Worm (Caenorhabditis elegans) whole organism, L4 larva: ENCODE data around the gene AC3.5.

ENCODE experiments used
- nhr-237 ChIP-seq: sonication (generic microtip); optimal IDR thresholded peaks from 2 replicates; lab custom pipeline; 2017; ENCODE audit warnings: missing biosample characterization, missing genetic modification characterization
- nhr-25 ChIP-seq: sonication (generic microtip); optimal IDR thresholded peaks from 2 replicates; lab custom pipeline; 2017; ENCODE audit warnings: missing genetic modification characterization, mild to moderate bottlenecking, missing compliant biosample characterization, antibody characterized with exemption, moderate library complexity, borderline replicate concordance; ENCODE audit not compliant: insufficient read depth
- nhr-28 ChIP-seq: fragments of 150-350 bp; optimal IDR thresholded peaks from 2 replicates; lab custom pipeline; 2014; ENCODE audit warnings: missing biosample characterization, missing genetic modification characterization

DNA sequence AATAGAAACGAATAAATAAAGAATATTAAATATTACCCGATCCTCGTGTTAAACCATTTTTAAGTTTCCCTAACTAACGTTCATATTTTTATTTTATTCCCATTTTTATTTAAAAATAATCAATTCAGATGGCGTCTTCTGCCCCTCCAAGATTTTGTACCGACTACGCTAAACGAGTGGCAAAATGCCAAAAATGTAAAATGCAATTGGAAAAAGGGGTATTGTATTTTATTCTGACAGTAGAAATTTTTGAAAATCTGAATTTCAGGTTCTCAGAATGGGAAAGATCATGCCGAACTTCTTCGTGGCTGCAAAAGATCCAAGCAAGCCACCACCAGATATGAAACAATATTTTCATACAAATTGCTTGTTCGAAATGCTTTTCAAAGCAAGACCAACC lies 45.4 kb upstream of the AC3.5 start, which contains the start of gene K07C5.3:
- TF ChIP-seq nhr-237 (tag; lab: Kevin White, UChicago), result no peak
- TF ChIP-seq nhr-25 (tag; lab: Kevin White, UChicago), result no peak
- TF ChIP-seq nhr-28, result no peak
